Worm (Caenorhabditis elegans) whole organism, young adult: ENCODE results near the gene str-180.

Source experiments
- B0019.2 ChIP-seq: fragments of 200-800 bp; sonication (Bioruptor generic); conservative IDR thresholded peaks from 2 replicates; pipeline ENCODE4 v1.3.6; 2022; ENCODE audit warnings: missing genetic modification reagents, missing genetic modification characterization, missing compliant biosample characterization
- F49E8.2 ChIP-seq: sonication (generic microtip); optimal IDR thresholded peaks from 3 replicates; lab custom pipeline; 2017; ENCODE audit warnings: missing genetic modification characterization, mild to moderate bottlenecking, missing compliant biosample characterization, antibody characterized with exemption, moderate library complexity; ENCODE audit not compliant: insufficient read depth
- K11D2.4 ChIP-seq: fragments of 200-800 bp; sonication (Bioruptor generic); IDR thresholded peaks from 2 replicates; pipeline ENCODE4 v1.3.6; 2022; ENCODE audit warnings: missing genetic modification reagents, missing genetic modification characterization, missing compliant biosample characterization
- Y53F4B.3 ChIP-seq: fragments of 200-800 bp; sonication (Bioruptor generic); IDR thresholded peaks from 2 replicates; pipeline ENCODE4 v1.3.6; 2022; ENCODE audit warnings: missing genetic modification reagents, missing genetic modification characterization, missing compliant biosample characterization
- ZK185.1 ChIP-seq: sonication (generic microtip); optimal IDR thresholded peaks from 2 replicates; lab custom pipeline; 2016; ENCODE audit warnings: mild to moderate bottlenecking, missing genetic modification characterization, missing compliant biosample characterization; ENCODE audit not compliant: poor library complexity, severe bottlenecking
- ama-1 ChIP-seq, 3 experiments: fragments of 150-350 bp in 1 of 3; sonication (generic microtip) in 2 of 3; optimal IDR thresholded peaks; 2 replicates each; lab custom pipeline; 2014 to 2018; ENCODE audit warnings: missing biosample characterization in 2 of 3, missing genetic modification characterization in 2 of 3, missing genetic modification reagents in 2 of 3
- aptf-2 ChIP-seq: fragments of 200-800 bp; sonication (Bioruptor generic); conservative IDR thresholded peaks from 2 replicates; pipeline ENCODE4 v1.3.6; 2022; ENCODE audit warnings: missing genetic modification reagents, missing genetic modification characterization, missing compliant biosample characterization
- aptf-3 ChIP-seq: fragments of 200-800 bp; sonication (Bioruptor generic); IDR thresholded peaks from 2 replicates; pipeline ENCODE4 v1.3.6; 2022; ENCODE audit warnings: missing genetic modification characterization, missing compliant biosample characterization
- attf-5 ChIP-seq: fragments of 200-800 bp; sonication (Bioruptor generic); optimal IDR thresholded peaks from 2 replicates; lab custom pipeline; 2018; ENCODE audit warnings: mild to moderate bottlenecking, missing genetic modification characterization, missing compliant biosample characterization
- attf-6 ChIP-seq: fragments of 200-800 bp; sonication (Bioruptor generic); IDR thresholded peaks from 2 replicates; pipeline ENCODE4 v1.3.6; 2022; ENCODE audit warnings: missing genetic modification reagents, missing genetic modification characterization, missing compliant biosample characterization
- bed-1 ChIP-seq: fragments of 200-800 bp; sonication (Bioruptor generic); IDR thresholded peaks from 2 replicates; pipeline ENCODE4 v1.3.6; 2022; ENCODE audit warnings: missing genetic modification reagents, missing genetic modification characterization, missing compliant biosample characterization
- cebp-1 ChIP-seq, 2 experiments: fragments of 200-800 bp in 1 of 2; sonication (Bioruptor generic) in 1 of 2; sonication (generic microtip) in 1 of 2; IDR thresholded peaks in 1 of 2; optimal IDR thresholded peaks in 1 of 2; 2 replicates each; pipeline versions ENCODE4 v1.3.6 to Lab custom; 2017 to 2022; ENCODE audit warnings: missing compliant biosample characterization in 2 of 2, missing genetic modification characterization in 2 of 2, mild to moderate bottlenecking in 1 of 2, missing genetic modification reagents in 1 of 2, moderate library complexity in 1 of 2
- ceh-100 ChIP-seq: fragments of 200-800 bp; sonication (Bioruptor generic); IDR thresholded peaks from 2 replicates; pipeline ENCODE4 v1.3.6; 2022; ENCODE audit warnings: missing genetic modification reagents, missing genetic modification characterization, missing compliant biosample characterization
- ceh-40 ChIP-seq: fragments of 200-800 bp; sonication (Bioruptor generic); IDR thresholded peaks from 2 replicates; pipeline ENCODE4 v1.3.6; 2022; ENCODE audit warnings: missing genetic modification characterization, missing compliant biosample characterization
- ceh-79 ChIP-seq: sonication (generic microtip); optimal IDR thresholded peaks from 2 replicates; lab custom pipeline; 2017; ENCODE audit warnings: mild to moderate bottlenecking, missing genetic modification characterization, missing compliant biosample characterization
- chd-7 ChIP-seq: sonication (generic microtip); optimal IDR thresholded peaks from 2 replicates; lab custom pipeline; 2016; ENCODE audit warnings: mild to moderate bottlenecking, missing genetic modification characterization, moderate library complexity, missing compliant biosample characterization
- die-1 ChIP-seq: sonication (generic microtip); optimal IDR thresholded peaks from 2 replicates; lab custom pipeline; 2016; ENCODE audit warnings: missing genotype, mild to moderate bottlenecking, missing genetic modification characterization, missing compliant biosample characterization
- dox-1 ChIP-seq: fragments of 200-800 bp; sonication (Bioruptor generic); IDR thresholded peaks from 2 replicates; pipeline ENCODE4 v1.3.6; 2022; ENCODE audit warnings: missing genetic modification reagents, missing genetic modification characterization, missing compliant biosample characterization
- dpff-1 ChIP-seq: sonication (generic microtip); optimal IDR thresholded peaks from 2 replicates; lab custom pipeline; 2017; ENCODE audit warnings: mild to moderate bottlenecking, missing genetic modification characterization, missing compliant biosample characterization
- egrh-3 ChIP-seq: fragments of 200-800 bp; sonication (Bioruptor generic); IDR thresholded peaks from 2 replicates; pipeline ENCODE4 v1.3.6; 2022; ENCODE audit warnings: missing genetic modification reagents, missing genetic modification characterization, missing compliant biosample characterization
- ekl-4 ChIP-seq: fragments of 200-800 bp; sonication (Bioruptor generic); IDR thresholded peaks from 2 replicates; pipeline ENCODE4 v1.3.6; 2022; ENCODE audit warnings: missing genetic modification reagents, missing genetic modification characterization, missing compliant biosample characterization
- gei-17 ChIP-seq: fragments of 200-800 bp; sonication (Bioruptor generic); optimal IDR thresholded peaks from 2 replicates; lab custom pipeline; 2018; ENCODE audit warnings: mild to moderate bottlenecking, missing genetic modification characterization, missing compliant biosample characterization
- hmg-1.2 ChIP-seq: fragments of 200-800 bp; sonication (Bioruptor generic); IDR thresholded peaks from 2 replicates; pipeline ENCODE4 v1.3.6; 2022; ENCODE audit warnings: missing genetic modification reagents, missing genetic modification characterization, missing compliant biosample characterization
- hmg-20 ChIP-seq: fragments of 200-800 bp; sonication (Bioruptor generic); IDR thresholded peaks from 2 replicates; pipeline ENCODE4 v1.3.6; 2022; ENCODE audit warnings: missing genetic modification reagents, missing genetic modification characterization, missing compliant biosample characterization
- let-526 ChIP-seq: fragments of 200-800 bp; sonication (Bioruptor generic); IDR thresholded peaks from 2 replicates; pipeline ENCODE4 v1.3.6; 2022; ENCODE audit warnings: missing genetic modification reagents, missing genetic modification characterization, missing compliant biosample characterization
- lin-26 ChIP-seq: fragments of 200-800 bp; sonication (Bioruptor generic); IDR thresholded peaks from 2 replicates; pipeline ENCODE4 v1.3.6; 2022; ENCODE audit warnings: missing genetic modification reagents, missing genetic modification characterization, missing compliant biosample characterization
- lin-35 ChIP-seq, 3 experiments: fragments of 150-350 bp in 2 of 3; sonication (generic microtip) in 1 of 3; optimal IDR thresholded peaks; 2 replicates each; lab custom pipeline; 2014 to 2018; ENCODE audit warnings: missing biosample characterization in 3 of 3, missing genetic modification characterization in 3 of 3, missing genetic modification reagents in 3 of 3
- lin-40 ChIP-seq: sonication (generic microtip); optimal IDR thresholded peaks from 2 replicates; lab custom pipeline; 2016; ENCODE audit warnings: missing genetic modification characterization, mild to moderate bottlenecking, missing compliant biosample characterization, missing genotype, missing genetic modification reagents
- lin-54 ChIP-seq: fragments of 200-800 bp; sonication (Bioruptor generic); optimal IDR thresholded peaks from 2 replicates; lab custom pipeline; 2018; ENCODE audit warnings: mild to moderate bottlenecking, missing genetic modification characterization, missing compliant biosample characterization
- madf-3 ChIP-seq: fragments of 200-800 bp; sonication (Bioruptor generic); IDR thresholded peaks from 2 replicates; pipeline ENCODE4 v1.3.6; 2022; ENCODE audit warnings: missing genetic modification reagents, missing genetic modification characterization, missing compliant biosample characterization
- madf-8 ChIP-seq: fragments of 200-800 bp; sonication (Bioruptor generic); conservative IDR thresholded peaks from 2 replicates; pipeline ENCODE4 v1.3.6; 2022; ENCODE audit warnings: missing genetic modification reagents, missing genetic modification characterization, missing compliant biosample characterization
- nhr-27 ChIP-seq: fragments of 200-800 bp; sonication (Bioruptor generic); optimal IDR thresholded peaks from 2 replicates; lab custom pipeline; 2018; ENCODE audit warnings: mild to moderate bottlenecking, missing genetic modification characterization, moderate library complexity, missing compliant biosample characterization
- nhr-80 ChIP-seq: sonication (generic microtip); optimal IDR thresholded peaks from 2 replicates; lab custom pipeline; 2016; ENCODE audit warnings: missing genetic modification characterization, missing compliant biosample characterization
- nhr-90 ChIP-seq: sonication (generic microtip); optimal IDR thresholded peaks from 2 replicates; lab custom pipeline; 2016; ENCODE audit warnings: missing genotype, mild to moderate bottlenecking, missing genetic modification characterization, missing compliant biosample characterization
- pbrm-1 ChIP-seq: fragments of 200-800 bp; sonication (Bioruptor generic); IDR thresholded peaks from 2 replicates; pipeline ENCODE4 v1.3.6; 2022; ENCODE audit warnings: missing genetic modification reagents, missing genetic modification characterization, missing compliant biosample characterization
- rcor-1 ChIP-seq: fragments of 200-800 bp; sonication (Bioruptor generic); IDR thresholded peaks from 2 replicates; pipeline ENCODE4 v1.3.6; 2022; ENCODE audit warnings: missing genetic modification reagents, missing genetic modification characterization, missing compliant biosample characterization
- sea-2 ChIP-seq: fragments of 200-800 bp; sonication (Bioruptor generic); IDR thresholded peaks from 2 replicates; pipeline ENCODE4 v1.3.6; 2022; ENCODE audit warnings: missing genetic modification characterization, missing compliant biosample characterization
- snpc-1.3 ChIP-seq: sonication (generic microtip); optimal IDR thresholded peaks from 2 replicates; lab custom pipeline; 2017; ENCODE audit warnings: missing genetic modification characterization, mild to moderate bottlenecking, missing compliant biosample characterization, antibody characterized with exemption, moderate library complexity, missing genotype, missing genetic modification reagents; ENCODE audit not compliant: insufficient read depth
- snpc-3.4 ChIP-seq: sonication (generic microtip); optimal IDR thresholded peaks from 2 replicates; lab custom pipeline; 2017; ENCODE audit warnings: missing genetic modification characterization, mild to moderate bottlenecking, missing compliant biosample characterization, antibody characterized with exemption, moderate library complexity, missing genotype, missing genetic modification reagents
- somi-1 ChIP-seq: fragments of 200-800 bp; sonication (Bioruptor generic); optimal IDR thresholded peaks from 2 replicates; lab custom pipeline; 2018; ENCODE audit warnings: mild to moderate bottlenecking, missing genetic modification characterization, missing compliant biosample characterization
- tbp1 ChIP-seq: fragments of 200-800 bp; sonication (Bioruptor generic); optimal IDR thresholded peaks from 2 replicates; lab custom pipeline; 2018; ENCODE audit warnings: mild to moderate bottlenecking, missing genetic modification characterization, missing compliant biosample characterization
- tbx-9 ChIP-seq: sonication (generic microtip); optimal IDR thresholded peaks from 2 replicates; lab custom pipeline; 2016; ENCODE audit warnings: borderline replicate concordance, missing genetic modification characterization, inconsistent platforms, missing compliant biosample characterization
- tlf-1 ChIP-seq: fragments of 200-800 bp; sonication (Bioruptor generic); optimal IDR thresholded peaks from 2 replicates; lab custom pipeline; 2018; ENCODE audit warnings: mild to moderate bottlenecking, missing genetic modification characterization, missing compliant biosample characterization
- unc-62 ChIP-seq: fragments of 150-350 bp; optimal IDR thresholded peaks from 2 replicates; lab custom pipeline; 2014; ENCODE audit warnings: missing biosample characterization, missing genetic modification reagents, missing genetic modification characterization
- ztf-22 ChIP-seq: fragments of 200-800 bp; sonication (Bioruptor generic); optimal IDR thresholded peaks from 2 replicates; lab custom pipeline; 2018; ENCODE audit warnings: mild to moderate bottlenecking, missing genetic modification characterization, moderate library complexity, missing compliant biosample characterization
- ztf-28 ChIP-seq: fragments of 200-800 bp; sonication (Bioruptor generic); IDR thresholded peaks from 2 replicates; pipeline ENCODE4 v1.3.6; 2022; ENCODE audit warnings: missing genetic modification reagents, missing genetic modification characterization, missing compliant biosample characterization
- ztf-6 ChIP-seq: fragments of 200-800 bp; sonication (Bioruptor generic); IDR thresholded peaks from 2 replicates; pipeline ENCODE4 v1.3.6; 2022; ENCODE audit warnings: missing genetic modification reagents, missing genetic modification characterization, missing compliant biosample characterization

str-180 gene

DNA sequence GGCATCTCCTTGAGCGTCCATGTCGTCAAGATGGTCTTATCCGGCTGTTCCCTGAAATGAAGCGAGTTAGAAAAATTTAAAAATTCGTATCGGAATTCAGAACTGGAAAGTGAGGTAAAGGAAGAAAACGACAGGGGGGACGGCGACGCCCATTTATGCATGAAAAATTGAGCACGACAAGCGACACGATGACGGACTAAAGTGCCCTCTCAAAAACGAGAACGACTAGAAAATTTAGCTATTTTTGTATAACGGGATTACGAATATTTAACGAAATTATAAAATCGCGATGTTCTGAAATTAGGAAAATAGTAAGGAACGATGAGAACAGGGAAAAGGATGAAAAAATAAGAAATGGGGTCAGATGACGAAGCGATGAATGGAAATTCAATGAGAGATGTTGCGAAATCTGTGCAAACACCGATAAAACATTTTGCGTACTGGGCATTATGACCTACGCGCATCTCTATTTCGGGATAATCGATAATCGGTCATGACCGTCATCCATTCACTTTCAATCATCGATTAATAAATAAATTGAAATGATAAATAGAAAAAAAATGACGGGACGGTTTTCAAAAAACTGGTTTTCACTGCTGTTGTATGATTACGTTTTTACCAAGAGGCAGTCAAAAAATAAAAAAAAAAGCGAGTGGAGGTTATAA, 12.1 kb downstream of the str-180 start, which contains the start of gene snb-1 (continued):
- no peak for TF ChIP-seq snpc-1.3
- TF ChIP-seq aptf-2 (GFP tag; lab: Robert Waterston, UW) = no peak
- TF ChIP-seq ztf-6 (GFP tag; lab: Robert Waterston, UW) = no peak
- TF ChIP-seq nhr-27 (tag; lab: Kevin White, UChicago) = no peak
- 0 out of 2 replicates have a peak, but pooled peaks have one; percentile 22 for TF ChIP-seq pbrm-1 (GFP tag; lab: Robert Waterston, UW)
- TF ChIP-seq ZK185.1 (tag; lab: Kevin White, UChicago) = peak; percentile 62
- TF ChIP-seq let-526 (GFP tag; lab: Robert Waterston, UW) = no peak
- TF ChIP-seq hmg-1.2 = no peak
- no peak for TF ChIP-seq hmg-20
- no peak for TF ChIP-seq madf-8 (GFP tag; lab: Robert Waterston, UW)
- TF ChIP-seq unc-62 (GFP tag; lab: Kevin White, UChicago) = no peak
- TF ChIP-seq chd-7 = no peak
- TF ChIP-seq ztf-28 = no peak
- peak; percentile 73 for TF ChIP-seq lin-40 (tag; lab: Kevin White, UChicago)
- TF ChIP-seq lin-26 (GFP tag; lab: Robert Waterston, UW) = no peak
- TF ChIP-seq Y53F4B.3 (GFP tag; lab: Robert Waterston, UW) = no peak
- no peak for TF ChIP-seq ceh-40
- TF ChIP-seq attf-5 = peak; percentile 97
- TF ChIP-seq dpff-1 (tag; lab: Kevin White, UChicago) = no peak
- no peak for TF ChIP-seq ceh-100 (GFP tag; lab: Robert Waterston, UW)
- no peak for TF ChIP-seq ceh-79 (tag; lab: Kevin White, UChicago)
- TF ChIP-seq gei-17 = no peak
- no peak for TF ChIP-seq B0019.2 (GFP tag; lab: Robert Waterston, UW)
- peak; percentile 27; the same call in 1 of the 2 replicates for TF ChIP-seq dox-1
- no peak for TF ChIP-seq ztf-22 (GFP tag; lab: Kevin White, UChicago)
- no peak for TF ChIP-seq rcor-1 (GFP tag; lab: Robert Waterston, UW)
- no peak for TF ChIP-seq die-1
- no peak for TF ChIP-seq madf-3 (GFP tag; lab: Robert Waterston, UW)
- TF ChIP-seq somi-1 (GFP tag; lab: Kevin White, UChicago) = no peak
- no peak for TF ChIP-seq snpc-3.4 (tag; lab: Kevin White, UChicago)
- no peak for TF ChIP-seq tbp1 (GFP tag; lab: Kevin White, UChicago)
- peak; percentile 99 for TF ChIP-seq cebp-1 (GFP tag; IDR thresholded peaks at IDR 0.05; lab: Robert Waterston, UW)
- TF ChIP-seq cebp-1 (tag; optimal IDR thresholded peaks at IDR 0.05; lab: Kevin White, UChicago) = peak; percentile 100
- no peak for TF ChIP-seq aptf-3
- TF ChIP-seq nhr-80 = peak; percentile 2
- TF ChIP-seq K11D2.4 (GFP tag; lab: Robert Waterston, UW) = peak; percentile 23; the same call in 1 of the 2 replicates
- peak; percentile 11 for TF ChIP-seq lin-54 (GFP tag; lab: Kevin White, UChicago)
- no peak for TF ChIP-seq ama-1 (optimal IDR thresholded peaks at IDR 0.05; lab: Kevin White, UChicago)
- no peak for TF ChIP-seq ama-1 (GFP tag; optimal IDR thresholded peaks at IDR 0.05; lab: Kevin White, UChicago)
- no peak for TF ChIP-seq ekl-4 (GFP tag; lab: Robert Waterston, UW)
- no peak for TF ChIP-seq F49E8.2
- TF ChIP-seq nhr-90 (tag; lab: Kevin White, UChicago) = no peak
- TF ChIP-seq sea-2 (GFP tag; lab: Robert Waterston, UW) = no peak
- TF ChIP-seq egrh-3 (GFP tag; lab: Robert Waterston, UW) = no peak
- no peak for TF ChIP-seq tlf-1 (GFP tag; lab: Kevin White, UChicago)
- no peak for TF ChIP-seq tbx-9 (tag; lab: Kevin White, UChicago)
- no peak for TF ChIP-seq lin-35 (GFP tag; optimal IDR thresholded peaks at IDR 0.05; lab: Kevin White, UChicago)
- TF ChIP-seq attf-6 = no peak
- no peak for TF ChIP-seq bed-1 (GFP tag; lab: Robert Waterston, UW)
